Worm (Caenorhabditis elegans): Measurements from ENCODE around the gene zim-3.

zim-3 gene

ce11 chrIV:10518652-10519051 lies 39.9 kb upstream of the zim-3 start:
- TF ChIP-seq lin-29 (GFP tag; IDR thresholded peaks at IDR 0.05) = no peak
- no peak for TF ChIP-seq zfp-2 (tag; optimal IDR thresholded peaks at IDR 0.05)
- TF ChIP-seq nhr-237 (tag; optimal IDR thresholded peaks at IDR 0.05) = no peak
- TF ChIP-seq rbr-2 (tag; optimal IDR thresholded peaks at IDR 0.05) = no peak
- TF ChIP-seq F10B5.3 (tag; optimal IDR thresholded peaks at IDR 0.05) = no peak
- no peak for TF ChIP-seq nhr-28 (tag; optimal IDR thresholded peaks at IDR 0.05)
- TF ChIP-seq skn-1 (tag; optimal IDR thresholded peaks at IDR 0.05) = no peak
- TF ChIP-seq R02D3.7 (tag; optimal IDR thresholded peaks at IDR 0.05) = no peak
- TF ChIP-seq ztf-7 (tag; optimal IDR thresholded peaks at IDR 0.05) = no peak
- no peak for TF ChIP-seq lin-13 (GFP tag; optimal IDR thresholded peaks at IDR 0.05)
- TF ChIP-seq ceh-20 (GFP tag; IDR thresholded peaks at IDR 0.05) = no peak
- TF ChIP-seq ceh-62 (tag; optimal IDR thresholded peaks at IDR 0.05) = no peak
- no peak for TF ChIP-seq snpc-1.2 (GFP tag; IDR thresholded peaks at IDR 0.05)
- TF ChIP-seq F26F4.8 (GFP tag; conservative IDR thresholded peaks at IDR 0.05) = no peak
- no peak for TF ChIP-seq Y75B8A.6 (GFP tag; IDR thresholded peaks at IDR 0.05)

ce11 chrIV:10521106-10521505 lies 37.4 kb upstream of the zim-3 start, which contains the start of gene cal-4:
TSS of gene cal-4 (plus strand) at chrIV:10521406.
- TF ChIP-seq cey-2 (tag; optimal IDR thresholded peaks at IDR 0.05; ENCODE audit: borderline replicate concordance, insufficient read depth) (no peak), aha-1 (tag) (peak; percentile 57)

ce11 chrIV:10524095-10524829 lies 34.3 kb upstream of the zim-3 start, which contains the start of gene C02F4.5:
TSS of gene C02F4.5 (minus strand) at chrIV:10524145.
- TF ChIP-seq ZK337.2 (GFP tag; IDR thresholded peaks at IDR 0.05) (no peak), F26F4.8 (GFP tag; conservative IDR thresholded peaks at IDR 0.05) (no peak), lin-29 (GFP tag; IDR thresholded peaks at IDR 0.05) (no peak), Y48G9A.11 (GFP tag; IDR thresholded peaks at IDR 0.05) (0 out of 2 replicates have a peak, but pooled peaks have one; percentile 20), fkh-10 (GFP tag; optimal IDR thresholded peaks at IDR 0.05) (peak; percentile 49), aha-1 (tag) (peak; percentile 57), gei-8 (GFP tag; optimal IDR thresholded peaks at IDR 0.05) (no peak)

- TF ChIP-seq zfp-3 (GFP tag; conservative IDR thresholded peaks at IDR 0.05) (no peak), madf-9 (GFP tag; conservative IDR thresholded peaks at IDR 0.05) (no peak), mdl-1 (tag; optimal IDR thresholded peaks at IDR 0.05) (no peak), aha-1 (tag) (peak; percentile 95), php-3 (GFP tag; IDR thresholded peaks at IDR 0.05) (no peak), zip-2 (tag; optimal IDR thresholded peaks at IDR 0.05) (no peak), hlh-30 (tag; optimal IDR thresholded peaks at IDR 0.05; ENCODE audit: insufficient read depth) (no peak), nhr-76 (tag; optimal IDR thresholded peaks at IDR 0.05) (no peak)
These were observed 27.9 kb upstream of the zim-3 start, which contains the start of gene T07G12.2 for ce11 chrIV:10530648-10531047. TSS of gene T07G12.2 (plus strand) at chrIV:10530709.

- no peak for TF ChIP-seq spr-3 (GFP tag; optimal IDR thresholded peaks at IDR 0.05)
These were observed 24.9 kb upstream of the zim-3 start, which contains the start of gene T07G12.3 for ce11 chrIV:10533639-10534038. TSS of gene T07G12.3 (plus strand) at chrIV:10533939.

- TF ChIP-seq aha-1 (tag) = peak; percentile 82
- no peak for TF ChIP-seq Y48G9A.11 (GFP tag; IDR thresholded peaks at IDR 0.05)
These were observed 19.9 kb upstream of the zim-3 start, which contains the start of gene T07G12.4 for ce11 chrIV:10538584-10538983. TSS of gene T07G12.4 (minus strand) at chrIV:10538684.

Data from whole organism, L4 larva.